Fruit fly (Drosophila melanogaster): ENCODE data around the gene Sry-beta.

Sry-beta gene

DNA sequence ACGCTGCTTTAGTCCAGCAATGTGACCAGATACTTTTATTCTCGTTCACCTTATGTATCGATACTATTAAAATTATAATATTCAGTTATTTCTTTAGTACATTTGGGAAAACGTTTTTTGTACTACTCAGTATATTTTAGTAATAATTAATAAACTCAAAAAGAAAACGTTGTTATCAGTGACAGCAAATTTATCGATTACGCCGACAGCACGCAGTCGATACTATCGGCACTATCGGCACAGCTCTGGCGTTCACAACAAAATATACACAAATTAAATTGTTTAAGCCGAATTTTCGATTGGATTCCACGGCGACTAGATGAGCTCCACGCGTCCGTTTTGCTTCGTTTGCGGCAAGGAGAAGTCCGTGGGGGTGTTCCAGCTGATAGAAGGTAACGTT, at the start of gene Sry-beta, which contains the start of the genes janA and Sry-alpha:
Sry-beta (plus strand) TSS at position 226 of the 400 bp plus-strand sequence.
janA (minus strand) TSS at position 40 of the 400 bp plus-strand sequence.
Sry-alpha (plus strand) TSS at position 226 of the 400 bp plus-strand sequence.
- TF ChIP-seq CG17801 (GFP tag; optimal IDR thresholded peaks at IDR 0.05; ENCODE audit: partially characterized antibody): no peak

DNA sequence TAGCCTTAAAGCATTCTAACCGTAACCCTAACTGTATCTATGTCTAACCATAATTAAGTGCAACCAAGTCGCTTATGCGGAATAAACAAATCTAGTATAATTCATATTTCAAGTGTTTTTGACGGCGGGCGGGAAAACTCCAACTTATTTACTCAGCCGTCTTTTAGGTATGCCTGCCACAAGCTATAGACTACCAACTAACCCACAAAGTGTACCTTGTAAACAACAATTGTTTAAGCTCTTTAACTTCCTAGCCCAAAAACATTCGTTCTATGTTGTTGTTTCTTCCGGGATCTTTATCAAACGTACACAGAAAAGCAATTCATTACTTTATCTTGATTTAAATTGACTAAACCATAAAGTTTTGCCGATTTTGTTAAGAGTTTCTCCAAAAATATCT, 48.8 kb upstream of the Sry-beta start:
- no peak for TF ChIP-seq CG17801 (GFP tag; optimal IDR thresholded peaks at IDR 0.05; ENCODE audit: partially characterized antibody)

DNA sequence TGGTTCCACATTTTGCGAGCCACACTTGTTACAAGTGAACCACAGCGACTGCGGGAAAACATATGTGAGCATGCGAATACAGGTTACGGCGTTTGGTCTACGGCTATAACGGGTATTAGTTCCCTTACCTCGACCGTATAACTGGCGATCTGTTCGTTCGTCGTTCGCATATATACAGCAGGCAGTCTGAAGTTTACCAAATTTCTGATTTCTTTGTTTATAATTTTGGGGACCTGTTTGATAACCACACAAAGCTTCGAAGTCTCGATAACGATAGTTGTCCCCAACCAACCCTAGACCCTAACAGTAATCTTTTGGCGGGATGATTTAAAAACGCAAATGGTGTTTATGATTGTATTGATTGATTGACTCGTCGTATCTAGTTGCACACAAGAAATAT, 46.4 kb upstream of the Sry-beta start, which contains the start of gene Acph-1:
Acph-1 (minus strand) TSS at position 278 of the 400 bp plus-strand sequence.
- no peak for TF ChIP-seq CG17801 (GFP tag; optimal IDR thresholded peaks at IDR 0.05; ENCODE audit: partially characterized antibody)

DNA sequence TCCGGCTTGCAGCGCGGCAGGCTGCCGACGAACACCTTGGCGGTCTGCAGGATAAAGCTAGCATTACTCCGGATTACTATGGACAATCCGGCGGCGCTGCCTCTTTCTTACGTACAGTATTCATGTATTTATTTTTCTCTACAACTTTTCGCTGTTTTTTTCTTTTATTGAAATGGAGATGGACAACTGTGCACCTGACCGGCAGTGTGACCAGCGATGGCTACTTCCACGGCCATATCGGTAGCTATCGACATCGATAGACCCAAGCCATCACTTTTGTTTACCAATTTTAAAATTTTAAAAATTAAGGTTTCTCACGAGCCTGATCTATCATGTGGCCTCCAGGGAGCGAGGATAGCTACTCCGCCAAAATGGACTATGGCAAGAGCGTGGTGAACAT, 44.5 kb upstream of the Sry-beta start, which contains the start of the genes CG7903 and Sas-6:
CG7903 (minus strand) TSS at position 197 of the 400 bp plus-strand sequence.
Sas-6 (plus strand) TSS at position 323 of the 400 bp plus-strand sequence.
- TF ChIP-seq CG17801 (GFP tag; optimal IDR thresholded peaks at IDR 0.05; ENCODE audit: partially characterized antibody): peak; percentile 1

DNA sequence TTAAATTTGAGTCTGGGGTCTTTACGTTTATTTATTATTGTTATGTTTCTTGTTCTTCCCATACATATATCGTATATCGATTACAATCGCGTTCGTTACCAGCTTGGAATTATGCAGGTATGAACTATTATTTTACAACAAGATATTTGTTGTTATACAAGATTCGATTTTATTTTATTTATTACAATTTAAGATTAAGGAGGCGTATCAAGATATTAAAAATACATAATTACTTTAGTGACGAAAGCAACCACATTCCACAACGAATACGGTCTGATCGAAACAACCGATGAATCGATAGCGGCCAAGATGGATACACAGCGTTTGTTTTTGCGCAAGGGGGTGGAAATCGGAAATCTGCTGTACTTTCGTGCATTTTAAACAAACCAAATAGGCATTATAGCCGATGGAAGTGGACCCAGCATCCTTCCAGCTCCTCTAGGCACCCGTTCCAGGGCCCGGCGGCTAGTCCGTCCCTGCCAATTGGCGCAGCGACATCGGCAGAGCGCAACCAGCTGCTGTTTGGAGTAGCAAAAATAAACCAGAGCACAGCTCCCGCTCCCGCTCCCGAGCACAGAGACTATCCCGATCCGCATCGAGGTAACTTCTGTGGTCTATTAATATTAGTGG, 41.8 kb upstream of the Sry-beta start, which contains the start of the genes CG15525 and CG11504:
CG15525 (minus strand) TSS at position 70 of the 630 bp plus-strand sequence.
CG11504 (plus strand) TSS at position 294 of the 630 bp plus-strand sequence.
- peak; percentile 36 for TF ChIP-seq CG17801 (GFP tag; optimal IDR thresholded peaks at IDR 0.05; ENCODE audit: partially characterized antibody)

DNA sequence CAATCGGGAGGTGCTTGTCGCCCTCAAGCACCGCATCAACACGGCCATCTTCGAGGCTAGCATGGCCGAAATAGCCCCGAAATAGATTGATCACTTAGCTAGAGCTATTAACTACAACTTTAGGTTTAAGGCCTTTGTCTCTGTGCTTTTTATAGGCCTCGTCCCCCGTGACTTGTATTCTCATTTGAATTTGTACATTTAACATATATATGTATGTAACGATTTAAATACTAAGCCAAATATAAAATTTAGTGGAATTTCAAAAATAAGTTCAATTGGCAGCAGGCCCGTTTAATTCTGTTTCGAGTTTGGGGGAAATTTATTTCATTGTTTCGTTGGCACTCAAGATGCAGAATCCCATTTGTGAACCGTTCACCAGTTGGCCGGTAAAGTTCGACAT, 40.0 kb upstream of the Sry-beta start, which contains the start of gene CG34298:
CG34298 (plus strand) TSS at position 301 of the 400 bp plus-strand sequence.
- TF ChIP-seq CG17801 (GFP tag; optimal IDR thresholded peaks at IDR 0.05; ENCODE audit: partially characterized antibody): no peak

DNA sequence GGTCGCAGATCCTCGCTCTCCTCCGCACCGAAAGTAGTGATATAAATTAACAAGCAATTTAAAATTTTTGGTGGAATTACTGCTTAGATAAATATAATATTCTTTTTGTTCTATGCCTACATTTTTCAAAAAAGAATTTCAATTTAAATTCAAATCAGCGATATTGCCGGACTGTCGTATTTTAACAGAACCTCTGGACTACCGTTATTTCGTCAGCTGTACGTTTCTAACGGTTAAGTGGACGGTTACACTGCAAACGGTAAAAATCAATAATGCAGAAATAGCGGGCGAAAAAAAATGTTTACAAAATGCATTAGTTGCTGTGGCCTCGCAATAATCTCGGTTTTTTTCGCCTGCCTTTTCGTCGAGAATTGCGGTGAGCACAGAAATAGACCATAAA, 39.2 kb upstream of the Sry-beta start, which contains the start of gene Tace:
Tace (plus strand) TSS at position 245 of the 400 bp plus-strand sequence.
- TF ChIP-seq CG17801 (GFP tag; optimal IDR thresholded peaks at IDR 0.05; ENCODE audit: partially characterized antibody): no peak

DNA sequence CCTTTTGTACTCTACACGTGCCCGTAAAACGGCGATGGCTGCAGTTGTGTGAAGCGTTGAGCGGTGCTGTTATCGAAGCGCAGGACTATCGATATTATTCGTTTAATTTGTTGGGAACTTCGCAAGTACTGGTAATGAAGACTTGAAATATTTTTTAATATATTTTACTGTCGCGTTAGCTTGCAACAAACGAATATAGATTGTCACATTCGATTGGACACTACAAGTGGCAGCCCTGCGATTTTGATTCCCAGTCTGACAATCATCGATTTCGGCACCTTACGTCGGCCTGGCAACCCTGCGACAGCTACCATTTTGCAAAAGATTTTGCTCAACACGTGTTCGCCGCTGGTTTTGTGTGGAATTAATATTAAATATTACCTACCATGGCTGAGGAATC, 34.9 kb upstream of the Sry-beta start, which contains the start of the genes Nlp and Nph:
Nlp (plus strand) TSS at position 138 of the 400 bp plus-strand sequence.
Nph (minus strand) TSS at position 214 of the 400 bp plus-strand sequence.
- peak; percentile 59 for TF ChIP-seq CG17801 (GFP tag; optimal IDR thresholded peaks at IDR 0.05; ENCODE audit: partially characterized antibody)

DNA sequence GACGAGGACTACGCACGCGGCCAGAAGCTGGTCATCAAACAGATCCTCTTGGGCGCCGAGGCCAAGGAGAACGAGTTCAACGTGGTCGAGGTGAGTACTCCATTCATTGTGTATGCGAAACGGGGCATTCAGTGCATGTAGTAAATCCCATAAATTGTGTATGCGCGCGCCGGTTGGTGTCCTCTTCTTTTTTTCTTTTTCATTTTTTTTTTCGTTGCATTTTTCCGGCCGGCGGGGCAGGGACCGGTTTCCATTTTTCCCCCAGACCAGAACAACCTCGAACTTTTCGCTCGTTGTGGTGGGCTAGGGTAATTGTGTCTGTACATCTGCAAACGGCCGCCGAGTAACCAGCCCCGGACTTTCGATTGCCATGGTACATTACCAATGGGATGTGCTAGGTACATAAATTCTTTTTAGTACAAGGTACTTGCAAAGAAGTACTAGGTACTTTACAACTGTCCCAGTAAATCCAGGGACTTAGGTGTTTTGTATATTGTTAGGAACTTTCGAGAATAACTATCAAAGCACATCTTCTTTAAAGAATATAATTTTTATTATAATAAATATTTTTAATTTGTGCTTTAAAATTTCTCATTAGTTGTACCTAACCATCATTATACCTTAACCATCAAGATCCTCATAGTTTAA, 34.1 kb upstream of the Sry-beta start:
- TF ChIP-seq CG17801 (GFP tag; optimal IDR thresholded peaks at IDR 0.05; ENCODE audit: partially characterized antibody): no peak

DNA sequence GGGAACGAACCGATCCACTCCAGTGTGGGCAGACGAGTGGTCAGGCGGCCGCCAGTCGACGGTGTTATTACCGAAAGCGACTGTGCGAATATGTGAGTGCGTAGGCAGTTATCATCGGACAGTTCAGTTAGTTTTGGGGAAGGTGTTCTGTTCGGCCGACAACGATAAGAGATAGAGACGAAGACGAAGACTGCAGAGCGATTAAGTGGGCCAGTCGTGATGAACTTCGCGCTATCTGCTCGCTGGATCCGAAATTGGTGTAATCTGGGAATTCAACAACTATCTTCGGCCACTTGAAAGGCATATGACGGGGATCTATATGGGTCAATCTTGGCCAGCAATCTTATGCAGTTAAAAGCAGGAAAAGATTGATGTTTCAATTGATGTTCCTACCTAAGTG, 30.3 kb upstream of the Sry-beta start, which contains the start of gene CG7912:
CG7912 (minus strand) TSS at position 17 of the 400 bp plus-strand sequence.
- TF ChIP-seq CG17801 (GFP tag; optimal IDR thresholded peaks at IDR 0.05; ENCODE audit: partially characterized antibody): no peak

DNA sequence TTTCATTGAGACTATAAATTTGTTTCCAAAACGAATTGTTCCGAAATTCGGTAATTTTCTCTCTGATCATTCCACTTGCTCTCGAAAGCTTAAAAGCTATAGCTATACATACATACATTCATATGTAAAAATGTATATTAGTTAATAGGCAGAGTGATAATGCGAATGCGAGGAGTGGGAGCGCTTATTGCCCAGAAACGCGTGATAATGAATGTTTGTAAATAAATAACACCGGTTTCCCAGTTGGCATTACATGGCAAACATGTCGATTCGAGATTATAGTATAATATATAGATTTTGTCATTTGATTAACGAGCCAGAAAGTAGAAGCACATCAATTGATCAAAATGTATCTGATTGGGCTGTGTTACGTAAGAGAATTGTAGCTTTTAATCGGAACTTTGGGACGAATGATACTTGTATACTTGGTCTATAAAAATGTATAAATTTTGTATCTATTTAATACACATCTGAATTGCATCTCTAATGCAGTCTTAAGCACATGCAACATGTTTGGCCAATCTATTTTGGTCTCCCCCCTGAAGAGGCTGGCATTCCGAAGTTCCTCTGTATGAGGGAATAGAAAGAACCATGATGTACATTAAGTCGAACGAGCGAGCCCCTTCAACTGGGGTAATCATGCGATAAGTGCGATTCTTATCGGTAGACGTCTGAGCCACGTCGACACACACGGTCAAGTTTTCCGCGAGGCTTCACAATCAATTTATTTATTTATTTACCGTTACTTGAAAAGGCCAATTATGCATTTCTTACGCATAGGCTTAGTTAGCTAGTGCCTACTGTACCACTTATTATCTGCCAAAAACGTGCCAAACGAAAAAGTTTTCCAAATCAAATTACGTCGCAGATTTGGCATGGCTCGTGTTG, 26.7 kb upstream of the Sry-beta start:
- TF ChIP-seq CG17801 (GFP tag; optimal IDR thresholded peaks at IDR 0.05; ENCODE audit: partially characterized antibody): no peak

DNA sequence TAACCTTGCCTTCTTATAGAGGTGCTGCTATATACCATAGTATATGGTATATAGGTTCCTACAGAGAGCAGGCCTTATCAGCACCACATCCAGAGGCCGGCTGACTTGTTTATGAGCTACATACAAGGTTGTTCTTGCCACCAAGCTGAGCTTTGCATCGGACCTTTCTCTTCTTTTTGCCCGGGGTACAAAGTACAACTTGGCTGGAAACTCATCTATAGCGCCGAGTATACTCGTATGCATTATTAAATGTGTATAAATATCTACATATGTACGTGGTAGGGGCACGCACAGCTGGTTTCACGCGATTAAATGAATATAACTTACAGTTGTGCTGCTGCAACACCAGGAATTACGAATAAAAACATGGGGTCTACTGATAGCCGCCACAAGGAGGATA, 25.6 kb upstream of the Sry-beta start:
- no peak for TF ChIP-seq CG17801 (GFP tag; optimal IDR thresholded peaks at IDR 0.05; ENCODE audit: partially characterized antibody)

DNA sequence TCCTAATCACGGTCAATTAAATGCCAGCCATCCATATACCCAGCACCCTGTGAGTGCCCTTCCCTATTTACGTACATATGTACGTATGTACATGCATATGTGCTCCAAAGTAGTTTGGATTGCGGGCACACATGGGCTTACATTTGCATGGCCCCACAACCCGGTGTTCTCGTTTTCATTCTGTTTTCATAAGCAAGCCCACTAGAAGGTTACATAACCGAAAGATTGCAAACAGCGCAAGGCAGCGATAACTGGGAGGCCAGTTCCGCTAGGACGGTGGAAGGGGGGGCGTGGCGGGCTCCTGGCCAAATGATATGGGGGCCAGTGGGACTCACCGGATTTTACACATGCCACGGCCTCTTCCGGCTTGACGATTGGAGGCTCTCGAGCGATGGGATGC, 25.0 kb upstream of the Sry-beta start:
- no peak for TF ChIP-seq CG17801 (GFP tag; optimal IDR thresholded peaks at IDR 0.05; ENCODE audit: partially characterized antibody)

DNA sequence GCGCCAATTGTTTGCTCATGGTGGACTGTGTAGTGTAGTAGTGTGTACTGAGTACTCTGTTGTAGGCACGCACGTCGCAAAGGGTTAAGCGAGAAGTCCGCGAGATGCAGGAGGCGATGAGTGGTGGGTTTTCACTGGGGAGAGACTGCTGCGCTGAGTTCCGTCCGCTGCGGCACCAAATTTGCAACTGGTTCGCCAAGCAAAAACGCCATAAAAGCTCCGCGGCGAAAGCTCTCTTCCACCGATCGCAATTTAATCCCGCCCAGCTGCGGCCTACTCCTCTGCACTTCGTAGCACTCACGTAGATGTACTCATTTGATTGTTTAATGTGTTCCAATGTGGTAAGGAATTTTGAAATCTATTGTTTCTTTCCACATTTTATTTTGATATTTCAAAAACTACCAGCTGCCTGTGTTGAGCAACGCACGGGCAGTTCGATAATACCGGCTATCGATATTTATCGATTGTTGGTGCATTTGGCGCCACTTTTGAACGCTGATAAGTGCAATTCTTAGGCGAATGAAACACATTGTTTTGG, 24.5 kb upstream of the Sry-beta start, which contains the start of gene CG7920:
CG7920 (minus strand) TSS at position 308 of the 538 bp plus-strand sequence.
- peak; percentile 60 for TF ChIP-seq CG17801 (GFP tag; optimal IDR thresholded peaks at IDR 0.05; ENCODE audit: partially characterized antibody)
